Worm (Caenorhabditis elegans) whole organism, young adult: ENCODE results near the gene Y116F11A.1.

Experiments used
- F39B2.1 ChIP-seq: fragments of 200-800 bp; sonication (Bioruptor generic); IDR thresholded peaks from 2 replicates; pipeline ENCODE4 v1.3.6; 2022; ENCODE audit warnings: missing genetic modification reagents, missing genetic modification characterization, missing compliant biosample characterization
- F57C9.4 ChIP-seq: sonication (generic microtip); optimal IDR thresholded peaks from 2 replicates; lab custom pipeline; 2017; ENCODE audit warnings: mild to moderate bottlenecking, missing genetic modification characterization, missing compliant biosample characterization
- madf-6 ChIP-seq: fragments of 200-800 bp; sonication (Bioruptor generic); IDR thresholded peaks from 2 replicates; pipeline ENCODE4 v1.3.6; 2022; ENCODE audit warnings: missing genetic modification reagents, missing genetic modification characterization, missing compliant biosample characterization
- sdz-38 ChIP-seq: sonication (generic microtip); optimal IDR thresholded peaks from 2 replicates; lab custom pipeline; 2016; ENCODE audit warnings: missing genotype, missing genetic modification characterization, missing compliant biosample characterization
- sptf-2 ChIP-seq: fragments of 200-800 bp; sonication (Bioruptor generic); optimal IDR thresholded peaks from 2 replicates; lab custom pipeline; 2018; ENCODE audit warnings: mild to moderate bottlenecking, missing genetic modification characterization, missing compliant biosample characterization
- unc-130 ChIP-seq: sonication (generic microtip); optimal IDR thresholded peaks from 2 replicates; lab custom pipeline; 2016; ENCODE audit warnings: missing genetic modification reagents, missing genetic modification characterization, missing compliant biosample characterization

DNA sequence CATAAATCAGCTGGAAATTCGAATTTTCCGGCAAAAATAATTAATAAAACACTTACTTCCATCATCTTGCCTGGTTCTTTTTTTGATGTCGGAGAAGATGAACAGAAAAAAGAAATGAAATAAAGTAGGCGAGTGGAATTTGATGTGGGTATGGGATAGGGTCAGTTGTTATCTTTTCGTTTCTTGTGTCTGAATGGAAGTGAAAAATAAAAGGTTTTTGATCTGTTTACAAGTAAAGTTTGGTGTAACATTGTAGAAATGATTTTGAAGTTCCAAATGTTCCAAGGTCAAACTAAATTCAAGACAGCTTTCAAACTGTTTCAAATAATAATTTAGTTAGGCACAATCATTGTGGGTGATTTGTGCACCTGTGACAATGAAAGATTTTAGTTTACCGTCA lies 7.1 kb downstream of the Y116F11A.1 start, which contains the start of gene W04E12.7:
- TF ChIP-seq madf-6 (no peak), unc-130 (GFP tag; lab: Kevin White, UChicago) (no peak), F57C9.4 (tag; lab: Kevin White, UChicago) (no peak), sptf-2 (GFP tag; lab: Kevin White, UChicago) (no peak), sdz-38 (tag; lab: Kevin White, UChicago) (no peak), F39B2.1 (GFP tag; lab: Robert Waterston, UW) (no peak)
